Fruit fly (Drosophila melanogaster): ENCODE results near the gene CG3808.
A peak's percentile ranks its signal among the peaks of the same experiment; 100 is the strongest.

Gene CG3808

DNA sequence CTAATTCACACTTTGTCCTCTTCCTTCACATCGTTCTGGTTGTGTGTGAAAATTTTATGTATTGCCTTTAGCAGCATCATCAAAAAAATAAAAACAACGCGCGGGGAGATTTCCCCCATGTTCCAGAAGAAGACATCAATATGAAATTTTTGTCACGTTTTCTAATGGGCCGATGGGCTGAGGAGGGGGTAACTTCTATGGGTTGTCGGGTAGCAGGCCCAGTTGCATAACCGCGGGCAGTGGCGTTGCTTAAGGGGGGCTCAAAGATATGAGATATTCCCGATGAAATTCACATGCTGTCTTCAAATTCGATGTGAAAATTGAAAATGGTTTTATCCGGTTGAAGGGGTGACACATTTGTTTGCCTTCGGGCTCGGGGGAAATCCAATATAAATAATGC is 18.0 kb upstream of the CG3808 start (continued):
- 0 out of 3 replicates have a peak, but pooled peaks have one; percentile 17 for TF ChIP-seq ci (GFP tag; IDR thresholded peaks at IDR 0.05)
- peak; percentile 72 for TF ChIP-seq abd-A (tag; optimal IDR thresholded peaks at IDR 0.05)
- TF ChIP-seq slbo (GFP tag; IDR thresholded peaks at IDR 0.05): peak; percentile 66
- TF ChIP-seq mirr (GFP tag; optimal IDR thresholded peaks at IDR 0.05): peak; percentile 13
- no peak for TF ChIP-seq CG17802 (tag; optimal IDR thresholded peaks at IDR 0.05)
- no peak for TF ChIP-seq CG10565 (GFP tag; optimal IDR thresholded peaks at IDR 0.05)

DNA sequence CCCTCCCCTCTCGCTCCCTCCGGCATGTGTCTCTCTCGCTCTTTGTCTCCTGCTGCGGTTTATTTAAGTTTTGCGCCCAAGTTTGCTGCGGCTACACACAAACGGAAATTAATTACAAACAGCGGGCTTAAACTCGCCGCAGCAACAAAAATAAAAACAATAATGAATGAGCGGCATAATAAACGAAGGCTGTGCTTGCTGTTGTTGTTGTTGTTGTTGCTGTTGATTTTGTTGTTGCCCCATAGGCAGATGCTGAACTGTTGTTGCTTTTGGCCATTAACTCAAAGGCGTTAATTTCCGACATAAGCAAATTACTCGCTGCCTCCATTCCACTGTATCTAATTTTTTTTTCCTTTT is 16.4 kb upstream of the CG3808 start:
- peak; percentile 19 for TF ChIP-seq abd-A (tag; optimal IDR thresholded peaks at IDR 0.05)
- peak; percentile 46 for TF ChIP-seq Med (GFP tag)
- peak in 1 of 2 experiments; percentile 44 for TF ChIP-seq Eip74EF (GFP tag; optimal IDR thresholded peaks at IDR 0.05)
- peak; percentile 23 for TF ChIP-seq CG12104 (GFP tag; optimal IDR thresholded peaks at IDR 0.05)
- TF ChIP-seq ssp (GFP tag; IDR thresholded peaks at IDR 0.05): no peak
- peak; percentile 61; the same call in 2 of the 3 replicates for TF ChIP-seq CG6175 (GFP tag; IDR thresholded peaks at IDR 0.05)
- no peak for TF ChIP-seq pan (optimal IDR thresholded peaks at IDR 0.05)
- peak in 1 of 2 experiments; percentile 4 for TF ChIP-seq pan (GFP tag; optimal IDR thresholded peaks at IDR 0.05 in 1 of 2, IDR thresholded peaks at IDR 0.05 in 1 of 2)
- peak; percentile 80 for TF ChIP-seq Awh (GFP tag; IDR thresholded peaks at IDR 0.05)
- 0 out of 2 replicates have a peak, but pooled peaks have one; percentile 6 for TF ChIP-seq CG11247 (GFP tag; IDR thresholded peaks at IDR 0.05)
- peak; percentile 81 for TF ChIP-seq CG4360 (GFP tag; IDR thresholded peaks at IDR 0.05)
- peak; percentile 72; the same call in 2 of the 4 replicates for TF ChIP-seq chinmo (GFP tag; IDR thresholded peaks at IDR 0.05; ENCODE audit: partially characterized antibody)
- no peak for TF ChIP-seq HLH4C (GFP tag; IDR thresholded peaks at IDR 0.05; ENCODE audit: partially characterized antibody)
- no peak for TF ChIP-seq jigr1 (GFP tag; IDR thresholded peaks at IDR 0.05)

DNA sequence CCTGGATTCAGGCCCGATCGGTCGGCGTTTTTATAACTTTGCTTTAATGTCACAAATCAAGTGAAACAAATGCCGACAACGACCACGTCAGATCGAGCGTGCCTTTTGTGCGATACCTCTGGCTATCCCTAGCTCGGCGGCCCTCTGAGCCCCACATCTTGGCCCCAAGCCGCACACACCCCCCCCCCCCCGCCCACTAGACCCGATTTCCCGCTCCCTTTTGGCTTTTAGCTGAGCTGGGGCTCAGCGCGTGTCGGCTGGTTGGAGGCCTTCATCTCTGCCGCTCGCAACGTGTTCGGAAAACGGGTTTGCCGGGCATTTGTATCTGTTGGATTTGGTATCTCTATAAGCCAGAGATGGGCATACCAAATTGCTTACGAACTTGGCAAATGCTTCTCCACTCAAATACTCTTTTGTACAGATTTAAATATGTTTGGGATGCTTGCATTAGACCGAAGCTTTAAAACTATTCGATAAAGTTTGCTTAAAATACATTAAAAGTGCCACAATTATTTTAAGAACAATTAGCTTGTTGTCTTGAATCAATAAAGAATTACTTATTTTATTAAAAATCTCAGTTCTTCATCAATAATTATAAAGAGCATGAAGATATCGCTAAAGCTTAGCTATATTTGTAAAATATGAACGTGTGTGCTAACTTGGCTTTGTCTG is 15.9 kb upstream of the CG3808 start:
- TF ChIP-seq CG15011 (GFP tag; optimal IDR thresholded peaks at IDR 0.05): no peak
- TF ChIP-seq stwl (tag; optimal IDR thresholded peaks at IDR 0.05): no peak
- TF ChIP-seq slp2 (GFP tag; optimal IDR thresholded peaks at IDR 0.05): no peak
- TF ChIP-seq ftz-f1 (GFP tag; optimal IDR thresholded peaks at IDR 0.05): no peak
- peak; percentile 63 for TF ChIP-seq Hmr (GFP tag; optimal IDR thresholded peaks at IDR 0.05)
- no peak for TF ChIP-seq dimm (GFP tag; IDR thresholded peaks at IDR 0.05)
- TF ChIP-seq CG10366 (GFP tag; IDR thresholded peaks at IDR 0.05): peak; percentile 12; the same call in 1 of the 2 replicates
- no peak for TF ChIP-seq CG14710 (tag; optimal IDR thresholded peaks at IDR 0.05)
- TF ChIP-seq Abd-B (GFP tag; optimal IDR thresholded peaks at IDR 0.05): no peak
- TF ChIP-seq CG7839 (tag; optimal IDR thresholded peaks at IDR 0.05): peak; percentile 63
- no peak for TF ChIP-seq Mrtf (GFP tag; IDR thresholded peaks at IDR 0.05)
- TF ChIP-seq CG12659 (GFP tag; optimal IDR thresholded peaks at IDR 0.05): peak; percentile 12
- no peak for TF ChIP-seq fd102C (GFP tag; optimal IDR thresholded peaks at IDR 0.05)
- TF ChIP-seq oc (tag; optimal IDR thresholded peaks at IDR 0.05): peak; percentile 90
- no peak for TF ChIP-seq Usf (GFP tag; optimal IDR thresholded peaks at IDR 0.05)
- no peak for TF ChIP-seq CG33213 (GFP tag; optimal IDR thresholded peaks at IDR 0.05)
- TF ChIP-seq chif (GFP tag; optimal IDR thresholded peaks at IDR 0.05): no peak
- peak; percentile 20 for TF ChIP-seq CG18476 (GFP tag; optimal IDR thresholded peaks at IDR 0.05)
- TF ChIP-seq CG6854 (GFP tag; optimal IDR thresholded peaks at IDR 0.05): no peak
- no peak for TF ChIP-seq Elba2 (GFP tag; optimal IDR thresholded peaks at IDR 0.05)
- no peak for TF ChIP-seq CrebB (tag; optimal IDR thresholded peaks at IDR 0.05)
- TF ChIP-seq CG6683 (GFP tag; optimal IDR thresholded peaks at IDR 0.05): no peak
- no peak for TF ChIP-seq Max (GFP tag; optimal IDR thresholded peaks at IDR 0.05)
- no peak for TF ChIP-seq crc (GFP tag; optimal IDR thresholded peaks at IDR 0.05)
- no peak for TF ChIP-seq CG6654 (GFP tag; optimal IDR thresholded peaks at IDR 0.05)
- no peak for TF ChIP-seq CG1832 (GFP tag; optimal IDR thresholded peaks at IDR 0.05)
- TF ChIP-seq sc (optimal IDR thresholded peaks at IDR 0.05): no peak
- no peak for TF ChIP-seq sc (GFP tag; optimal IDR thresholded peaks at IDR 0.05)
- TF ChIP-seq CG18599 (GFP tag; optimal IDR thresholded peaks at IDR 0.05): peak; percentile 18
